Worm (Caenorhabditis elegans): Measurements from ENCODE around the gene F59F5.5.

F59F5.5 gene

ce11 chrX:10534625-10535244 is 11.1 kb upstream of the F59F5.5 start:
- TF ChIP-seq dao-5 (tag; optimal IDR thresholded peaks at IDR 0.05) (no peak), W03F9.2 (tag; optimal IDR thresholded peaks at IDR 0.05) (no peak), him-1 (tag; optimal IDR thresholded peaks at IDR 0.05) (no peak)

ce11 chrX:10541789-10542188 is 4.0 kb upstream of the F59F5.5 start:
- TF ChIP-seq him-1 (tag; optimal IDR thresholded peaks at IDR 0.05) (no peak), W03F9.2 (tag; optimal IDR thresholded peaks at IDR 0.05) (no peak), dao-5 (tag; optimal IDR thresholded peaks at IDR 0.05) (no peak)

- TF ChIP-seq W03F9.2 (tag; optimal IDR thresholded peaks at IDR 0.05): no peak
- TF ChIP-seq dao-5 (tag; optimal IDR thresholded peaks at IDR 0.05): no peak
- no peak for TF ChIP-seq him-1 (tag; optimal IDR thresholded peaks at IDR 0.05)
Measured at ce11 chrX:10542313-10543048, 3.3 kb upstream of the F59F5.5 start, which contains the start of the genes F59F5.3 and F59F5.4. F59F5.3 (minus strand) TSS chrX:10542413. F59F5.4 (plus strand) TSS chrX:10542998.

- TF ChIP-seq W03F9.2 (tag; optimal IDR thresholded peaks at IDR 0.05) (no peak), dao-5 (tag; optimal IDR thresholded peaks at IDR 0.05) (no peak), him-1 (tag; optimal IDR thresholded peaks at IDR 0.05) (no peak)
Measured at ce11 chrX:10553048-10553447, 7.2 kb downstream of the F59F5.5 start.

- TF ChIP-seq W03F9.2 (tag; optimal IDR thresholded peaks at IDR 0.05) (no peak), dao-5 (tag; optimal IDR thresholded peaks at IDR 0.05) (peak; percentile 6), him-1 (tag; optimal IDR thresholded peaks at IDR 0.05) (peak; percentile 87)
Measured at ce11 chrX:10555189-10555964, 9.6 kb downstream of the F59F5.5 start, which contains the start of gene syd-2. syd-2 (minus strand) TSS chrX:10555239.

- TF ChIP-seq W03F9.2 (tag; optimal IDR thresholded peaks at IDR 0.05) (no peak), dao-5 (tag; optimal IDR thresholded peaks at IDR 0.05) (no peak), him-1 (tag; optimal IDR thresholded peaks at IDR 0.05) (no peak)
Measured at ce11 chrX:10556764-10557163, 10.9 kb downstream of the F59F5.5 start.

ce11 chrX:10559203-10559602 is 13.4 kb downstream of the F59F5.5 start, which contains the start of gene F59F5.7:
F59F5.7 (plus strand) TSS chrX:10559503.
- TF ChIP-seq him-1 (tag; optimal IDR thresholded peaks at IDR 0.05) (no peak), W03F9.2 (tag; optimal IDR thresholded peaks at IDR 0.05) (no peak), dao-5 (tag; optimal IDR thresholded peaks at IDR 0.05) (no peak)

ce11 chrX:10566775-10567174 is 21.0 kb downstream of the F59F5.5 start:
- TF ChIP-seq him-1 (tag; optimal IDR thresholded peaks at IDR 0.05) (no peak), dao-5 (tag; optimal IDR thresholded peaks at IDR 0.05) (no peak), W03F9.2 (tag; optimal IDR thresholded peaks at IDR 0.05) (no peak)

- TF ChIP-seq W03F9.2 (tag; optimal IDR thresholded peaks at IDR 0.05) (peak; percentile 82), dao-5 (tag; optimal IDR thresholded peaks at IDR 0.05) (peak; percentile 7), him-1 (tag; optimal IDR thresholded peaks at IDR 0.05) (peak; percentile 94)
Measured at ce11 chrX:10568385-10569149, 22.8 kb downstream of the F59F5.5 start.

ce11 chrX:10569185-10569584 is 23.4 kb downstream of the F59F5.5 start, which contains the start of gene bet-2:
bet-2 (plus strand) TSS chrX:10569273.
- TF ChIP-seq W03F9.2 (tag; optimal IDR thresholded peaks at IDR 0.05): no peak
- no peak for TF ChIP-seq him-1 (tag; optimal IDR thresholded peaks at IDR 0.05)
- no peak for TF ChIP-seq dao-5 (tag; optimal IDR thresholded peaks at IDR 0.05)

ce11 chrX:10576410-10576809 is 30.6 kb downstream of the F59F5.5 start:
- TF ChIP-seq him-1 (tag; optimal IDR thresholded peaks at IDR 0.05): no peak
- TF ChIP-seq dao-5 (tag; optimal IDR thresholded peaks at IDR 0.05): no peak
- TF ChIP-seq W03F9.2 (tag; optimal IDR thresholded peaks at IDR 0.05): no peak

- TF ChIP-seq him-1 (tag; optimal IDR thresholded peaks at IDR 0.05): no peak
- no peak for TF ChIP-seq W03F9.2 (tag; optimal IDR thresholded peaks at IDR 0.05)
- no peak for TF ChIP-seq dao-5 (tag; optimal IDR thresholded peaks at IDR 0.05)
Measured at ce11 chrX:10576872-10577271, 31.1 kb downstream of the F59F5.5 start, which contains the start of gene nhx-5. nhx-5 (plus strand) TSS chrX:10576953.

- TF ChIP-seq dao-5 (tag; optimal IDR thresholded peaks at IDR 0.05): no peak
- no peak for TF ChIP-seq him-1 (tag; optimal IDR thresholded peaks at IDR 0.05)
Measured at ce11 chrX:10589465-10589864, 43.6 kb downstream of the F59F5.5 start, which contains the start of gene F57C7.4. F57C7.4 (minus strand) TSS chrX:10589565.

Measured in whole organism, L4/young adult.